Worm (Caenorhabditis elegans) whole organism, L4/young adult: ENCODE measurements around the gene R13H4.5.

Experiments used
- W03F9.2 ChIP-seq: fragments of 150-350 bp; optimal IDR thresholded peaks from 2 replicates; lab custom pipeline; 2014; ENCODE audit warnings: missing biosample characterization, missing genetic modification characterization
- dao-5 ChIP-seq: sonication (generic microtip); optimal IDR thresholded peaks from 2 replicates; lab custom pipeline; 2016; ENCODE audit warnings: missing genotype, missing genetic modification characterization, moderate library complexity, missing compliant biosample characterization
- him-1 ChIP-seq: sonication (generic microtip); optimal IDR thresholded peaks from 2 replicates; lab custom pipeline; 2016; ENCODE audit warnings: missing genotype, missing genetic modification reagents, missing genetic modification characterization, missing compliant biosample characterization

DNA sequence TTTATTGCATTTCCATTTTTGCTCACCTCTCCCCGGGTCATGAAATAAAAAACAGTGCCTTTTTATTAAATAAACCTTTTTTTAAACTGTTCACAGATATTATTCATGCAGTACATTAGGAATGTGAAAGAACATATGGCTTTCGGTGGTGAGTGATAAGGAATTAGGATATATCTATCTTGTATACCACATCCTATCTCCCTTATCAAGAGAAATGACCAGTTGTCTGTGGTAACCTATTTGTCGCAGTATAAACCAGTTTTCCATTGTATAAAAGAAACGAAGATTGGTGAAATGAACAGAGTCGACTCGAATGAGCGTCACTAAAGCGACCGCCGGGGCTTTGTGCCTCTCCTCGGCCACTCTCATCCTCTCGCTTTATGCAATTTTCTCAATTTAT, 31.2 kb upstream of the R13H4.5 start, which contains the start of gene col-158:
- TF ChIP-seq him-1 (tag; lab: Kevin White, UChicago) (no peak), W03F9.2 (no peak), dao-5 (tag; lab: Kevin White, UChicago) (no peak)
